Fruit fly (Drosophila melanogaster) whole organism, embryonic: ENCODE measurements around the gene CG13041.

Experiments used
- Adf1 ChIP-seq: fragments of 200-800 bp; sonication (Bioruptor generic); IDR thresholded peaks from 2 replicates; pipeline ENCODE4 v1.3.6; 2022; ENCODE audit warnings: missing biosample characterization, missing genetic modification characterization
- Atf-2 ChIP-seq: fragments of 200-800 bp; sonication (Bioruptor generic); optimal IDR thresholded peaks from 2 replicates; lab custom pipeline; 2016; ENCODE audit warnings: missing biosample characterization, missing genetic modification characterization
- Bdp1 ChIP-seq: fragments of 200-800 bp; sonication (Bioruptor generic); optimal IDR thresholded peaks from 3 replicates; lab custom pipeline; 2016; ENCODE audit warnings: missing biosample characterization, missing genetic modification characterization
- CG10267 ChIP-seq: fragments of 200-800 bp; sonication (Bioruptor generic); optimal IDR thresholded peaks from 2 replicates; lab custom pipeline; 2018; ENCODE audit warnings: missing biosample characterization, mild to moderate bottlenecking, missing genetic modification characterization, moderate library complexity
- CG10274 ChIP-seq: fragments of 200-800 bp; sonication (Bioruptor generic); optimal IDR thresholded peaks from 3 replicates; lab custom pipeline; 2017; ENCODE audit warnings: missing biosample characterization, mild to moderate bottlenecking, missing genetic modification characterization
- CG12942 ChIP-seq: fragments of 200-800 bp; sonication (Bioruptor generic); optimal IDR thresholded peaks from 3 replicates; lab custom pipeline; 2016; ENCODE audit warnings: missing biosample characterization, missing genetic modification characterization
- CG15269 ChIP-seq: fragments of 200-800 bp; sonication (Bioruptor generic); optimal IDR thresholded peaks from 2 replicates; lab custom pipeline; 2018; ENCODE audit warnings: missing biosample characterization, mild to moderate bottlenecking, missing genetic modification characterization, moderate library complexity
- CG18619 ChIP-seq: fragments of 200-800 bp; sonication (Bioruptor generic); optimal IDR thresholded peaks from 3 replicates; lab custom pipeline; 2017; ENCODE audit warnings: missing biosample characterization, mild to moderate bottlenecking, missing genetic modification characterization
- CG33557 ChIP-seq: fragments of 200-800 bp; sonication (Bioruptor generic); optimal IDR thresholded peaks from 2 replicates; lab custom pipeline; 2019; ENCODE audit warnings: missing biosample characterization, mild to moderate bottlenecking, missing genetic modification characterization, moderate library complexity
- CG3995 ChIP-seq: fragments of 200-800 bp; sonication (Bioruptor generic); optimal IDR thresholded peaks from 3 replicates; lab custom pipeline; 2016; ENCODE audit warnings: missing biosample characterization, missing genetic modification characterization
- CG4424 ChIP-seq: fragments of 200-800 bp; sonication (Bioruptor generic); optimal IDR thresholded peaks from 3 replicates; lab custom pipeline; 2016; ENCODE audit warnings: missing biosample characterization, missing genetic modification characterization
- CG6272 ChIP-seq: fragments of 200-800 bp; sonication (Bioruptor generic); IDR thresholded peaks from 2 replicates; pipeline ENCODE4 v1.3.6; 2022; ENCODE audit warnings: missing biosample characterization, missing genetic modification characterization
- CG6791 ChIP-seq: fragments of 200-800 bp; sonication (Bioruptor generic); IDR thresholded peaks from 3 replicates; pipeline ENCODE4 v1.3.6; 2022; ENCODE audit warnings: missing biosample characterization, missing genetic modification characterization; ENCODE audit not compliant: partially characterized antibody
- CG7357 ChIP-seq: fragments of 200-800 bp; sonication (Bioruptor generic); IDR thresholded peaks from 3 replicates; pipeline ENCODE4 v1.3.6; 2022; ENCODE audit warnings: missing biosample characterization, missing genetic modification characterization
- CG7372 ChIP-seq: fragments of 200-800 bp; sonication (Bioruptor generic); IDR thresholded peaks from 2 replicates; pipeline ENCODE4 v1.3.6; 2022; ENCODE audit warnings: missing biosample characterization, missing genetic modification characterization
- CG8388 ChIP-seq: fragments of 200-800 bp; sonication (Bioruptor generic); optimal IDR thresholded peaks from 2 replicates; lab custom pipeline; 2019; ENCODE audit warnings: missing biosample characterization, mild to moderate bottlenecking, missing genetic modification characterization, moderate library complexity
- CG8765 ChIP-seq: fragments of 200-800 bp; sonication (Bioruptor generic); IDR thresholded peaks from 2 replicates; pipeline ENCODE4 v1.3.6; 2022; ENCODE audit warnings: missing biosample characterization, missing genetic modification characterization
- CG9215 ChIP-seq: fragments of 200-800 bp; sonication (Bioruptor generic); IDR thresholded peaks from 2 replicates; pipeline ENCODE4 v1.3.6; 2022; ENCODE audit warnings: missing biosample characterization, missing genetic modification characterization
- CG9609 ChIP-seq: fragments of 200-800 bp; sonication (Bioruptor generic); optimal IDR thresholded peaks from 3 replicates; lab custom pipeline; 2016; ENCODE audit warnings: missing biosample characterization, missing genetic modification characterization
- CG9817 ChIP-seq: fragments of 200-800 bp; sonication (Bioruptor generic); optimal IDR thresholded peaks from 2 replicates; lab custom pipeline; 2018; ENCODE audit warnings: missing biosample characterization, mild to moderate bottlenecking, missing genetic modification characterization, moderate library complexity
- Dad ChIP-seq: fragments of 200-800 bp; sonication (Bioruptor generic); optimal IDR thresholded peaks from 3 replicates; lab custom pipeline; 2016; ENCODE audit warnings: missing biosample characterization, missing genetic modification characterization
- Ets65A ChIP-seq: fragments of 200-800 bp; sonication (Bioruptor generic); peaks from one replicate; lab custom pipeline; 2016; ENCODE audit warnings: missing biosample characterization, missing genetic modification characterization
- Fer1 ChIP-seq: fragments of 200-800 bp; sonication (Bioruptor generic); optimal IDR thresholded peaks from 2 replicates; lab custom pipeline; 2017; ENCODE audit warnings: missing biosample characterization, mild to moderate bottlenecking, missing genetic modification characterization
- Fer2 ChIP-seq: fragments of 200-800 bp; sonication (Bioruptor generic); optimal IDR thresholded peaks from 2 replicates; lab custom pipeline; 2018; ENCODE audit warnings: missing biosample characterization, mild to moderate bottlenecking, missing genetic modification characterization, moderate library complexity
- GATAe ChIP-seq: fragments of 200-800 bp; sonication (Bioruptor generic); conservative IDR thresholded peaks from 2 replicates; pipeline ENCODE4 v1.3.6; 2022; ENCODE audit warnings: missing biosample characterization, missing genetic modification characterization
- HLH4C ChIP-seq: fragments of 200-800 bp; sonication (Bioruptor generic); IDR thresholded peaks from 3 replicates; pipeline ENCODE4 v1.3.6; 2022; ENCODE audit warnings: missing biosample characterization, missing genetic modification characterization; ENCODE audit not compliant: partially characterized antibody
- Hr3 ChIP-seq: fragments of 200-800 bp; sonication (Bioruptor generic); optimal IDR thresholded peaks from 3 replicates; lab custom pipeline; 2016; ENCODE audit warnings: missing biosample characterization, missing genetic modification characterization
- Lhr ChIP-seq: fragments of 200-800 bp; sonication (Bioruptor generic); optimal IDR thresholded peaks from 3 replicates; lab custom pipeline; 2017; ENCODE audit warnings: mild to moderate bottlenecking, missing biosample characterization, missing genetic modification reagents, missing genetic modification characterization
- Lim3 ChIP-seq: fragments of 200-800 bp; sonication (Bioruptor generic); IDR thresholded peaks from 2 replicates; pipeline ENCODE4 v1.3.6; 2022; ENCODE audit warnings: missing biosample characterization, missing genetic modification characterization
- Meics ChIP-seq: fragments of 200-800 bp; sonication (Bioruptor generic); optimal IDR thresholded peaks from 2 replicates; lab custom pipeline; 2017; ENCODE audit warnings: missing biosample characterization, mild to moderate bottlenecking, missing genetic modification characterization
- NfI ChIP-seq: fragments of 200-800 bp; sonication (Bioruptor generic); optimal IDR thresholded peaks from 3 replicates; lab custom pipeline; 2018; ENCODE audit warnings: missing biosample characterization, mild to moderate bottlenecking, missing genetic modification characterization, moderate library complexity
- Opbp ChIP-seq: fragments of 200-800 bp; sonication (Bioruptor generic); IDR thresholded peaks from 3 replicates; pipeline ENCODE4 v1.3.6; 2022; ENCODE audit warnings: missing biosample characterization, missing genetic modification characterization; ENCODE audit not compliant: partially characterized antibody
- Optix ChIP-seq: fragments of 200-800 bp; sonication (Bioruptor generic); IDR thresholded peaks from 3 replicates; pipeline ENCODE4 v1.3.6; 2022; ENCODE audit warnings: missing biosample characterization, missing genetic modification characterization
- Sox102F ChIP-seq: fragments of 200-800 bp; sonication (Bioruptor generic); optimal IDR thresholded peaks from 2 replicates; lab custom pipeline; 2018; ENCODE audit warnings: missing biosample characterization, mild to moderate bottlenecking, missing genetic modification characterization, moderate library complexity
- TFAM ChIP-seq: fragments of 200-800 bp; sonication (Bioruptor generic); optimal IDR thresholded peaks from 2 replicates; lab custom pipeline; 2017; ENCODE audit warnings: missing biosample characterization, missing genetic modification characterization, inconsistent platforms
- Xbp1 ChIP-seq: fragments of 200-800 bp; sonication (Bioruptor generic); optimal IDR thresholded peaks from 3 replicates; lab custom pipeline; 2016; ENCODE audit warnings: missing biosample characterization, mild to moderate bottlenecking, missing genetic modification characterization
- Xrp1 ChIP-seq: fragments of 200-800 bp; sonication (Bioruptor generic); IDR thresholded peaks from 2 replicates; pipeline ENCODE4 v1.3.6; 2022; ENCODE audit warnings: missing biosample characterization, missing genetic modification characterization
- ase ChIP-seq: fragments of 200-800 bp; sonication (Bioruptor generic); IDR thresholded peaks from 3 replicates; pipeline ENCODE4 v1.3.6; 2022; ENCODE audit warnings: missing biosample characterization, missing genetic modification characterization
- chif ChIP-seq, 2 experiments: fragments of 200-800 bp; sonication (Bioruptor generic); optimal IDR thresholded peaks; 3 replicates each; lab custom pipeline; 2016; ENCODE audit warnings: missing biosample characterization in 2 of 2, missing genetic modification characterization in 2 of 2
- chm ChIP-seq: fragments of 200-800 bp; sonication (Bioruptor generic); IDR thresholded peaks from 2 replicates; pipeline ENCODE4 v1.3.6; 2022; ENCODE audit warnings: missing biosample characterization, missing genetic modification characterization
- chn ChIP-seq: fragments of 200-800 bp; sonication (Bioruptor generic); optimal IDR thresholded peaks from 2 replicates; lab custom pipeline; 2016; ENCODE audit warnings: missing biosample characterization, missing genetic modification characterization
- dati ChIP-seq: fragments of 200-800 bp; sonication (Bioruptor generic); IDR thresholded peaks from 2 replicates; pipeline ENCODE4 v1.3.6; 2022; ENCODE audit warnings: missing biosample characterization, missing genetic modification characterization
- ftz-f1 ChIP-seq: fragments of 200-800 bp; sonication (Bioruptor generic); optimal IDR thresholded peaks from 2 replicates; lab custom pipeline; 2016; ENCODE audit warnings: missing biosample characterization, missing genetic modification characterization
- hb ChIP-seq: fragments of 200-800 bp; sonication (Bioruptor generic); IDR thresholded peaks from 3 replicates; pipeline ENCODE4 v1.3.6; 2022; ENCODE audit warnings: missing biosample characterization, missing genetic modification characterization; ENCODE audit not compliant: partially characterized antibody
- kay ChIP-seq: fragments of 200-800 bp; sonication (Bioruptor generic); optimal IDR thresholded peaks from 2 replicates; lab custom pipeline; 2016; ENCODE audit warnings: missing biosample characterization, missing genetic modification characterization
- knrl ChIP-seq: fragments of 200-800 bp; sonication (Bioruptor generic); IDR thresholded peaks from 3 replicates; pipeline ENCODE4 v1.3.6; 2022; ENCODE audit warnings: missing biosample characterization, missing genetic modification characterization; ENCODE audit not compliant: partially characterized antibody
- p53 ChIP-seq: fragments of 200-800 bp; sonication (Bioruptor generic); optimal IDR thresholded peaks from 2 replicates; lab custom pipeline; 2016; ENCODE audit warnings: missing biosample characterization, missing genetic modification characterization
- repo ChIP-seq: fragments of 200-800 bp; sonication (Bioruptor generic); optimal IDR thresholded peaks from 2 replicates; lab custom pipeline; 2016; ENCODE audit warnings: missing biosample characterization, missing genetic modification characterization
- tap ChIP-seq: fragments of 200-800 bp; optimal IDR thresholded peaks from 3 replicates; lab custom pipeline; 2019; ENCODE audit warnings: missing biosample characterization, mild to moderate bottlenecking, missing genetic modification characterization, moderate library complexity
- zfh1 ChIP-seq: fragments of 200-800 bp; sonication (Bioruptor generic); IDR thresholded peaks from 3 replicates; pipeline ENCODE4 v1.3.6; 2022; ENCODE audit warnings: missing biosample characterization, missing genetic modification characterization

CG13041 gene

dm6 chr3L:16328207-16328891, 9.0 kb upstream of the CG13041 start, which contains the start of gene CG13058 (continued):
- TF ChIP-seq kay (GFP tag; lab: Kevin White, UChicago) (no peak), GATAe (GFP tag; lab: Robert Waterston, UW) (no peak), CG18619 (GFP tag; lab: Kevin White, UChicago) (peak; percentile 61), CG10267 (tag; lab: Kevin White, UChicago) (no peak), CG9609 (GFP tag; lab: Kevin White, UChicago) (peak; percentile 61), CG15269 (peak; percentile 86), Atf-2 (peak; percentile 4), knrl (GFP tag; lab: Robert Waterston, UW) (no peak), Xbp1 (GFP tag; lab: Kevin White, UChicago) (peak; percentile 60), hb (GFP tag; lab: Robert Waterston, UW) (no peak), CG8765 (GFP tag; lab: Robert Waterston, UW) (no peak), CG9215 (peak; percentile 18; the same call in 1 of the 2 replicates), Dad (GFP tag; lab: Kevin White, UChicago) (no peak), Meics (GFP tag; lab: Kevin White, UChicago) (peak; percentile 61), Fer1 (peak; percentile 84), CG12942 (peak; percentile 45), Hr3 (GFP tag; lab: Kevin White, UChicago) (peak; percentile 48), chm (GFP tag; lab: Robert Waterston, UW) (no peak; the same call in 1 of the 2 replicates), CG4424 (GFP tag; lab: Kevin White, UChicago) (peak; percentile 22), ase (GFP tag; lab: Robert Waterston, UW) (no peak), zfh1 (GFP tag; lab: Robert Waterston, UW) (no peak), repo (GFP tag; lab: Kevin White, UChicago) (no peak), Optix (GFP tag; lab: Robert Waterston, UW) (peak; percentile 55; the same call in 1 of the 3 replicates), CG10274 (GFP tag; lab: Kevin White, UChicago) (peak; percentile 5), chn (peak; percentile 46), Lhr (GFP tag; lab: Kevin White, UChicago) (no peak), CG7357 (GFP tag; lab: Robert Waterston, UW) (0 out of 3 replicates have a peak, but pooled peaks have one; percentile 41), ftz-f1 (GFP tag; lab: Kevin White, UChicago) (no peak), chif (GFP tag; optimal IDR thresholded peaks at IDR 0.05; lab: Kevin White, UChicago) (peak; percentile 36 to 44), CG7372 (GFP tag; lab: Robert Waterston, UW) (no peak), Ets65A (peak; percentile 45), tap (tag; lab: Kevin White, UChicago) (peak; percentile 59), dati (GFP tag; lab: Robert Waterston, UW) (no peak), CG3995 (GFP tag; lab: Kevin White, UChicago) (no peak), CG6272 (GFP tag; lab: Robert Waterston, UW) (no peak), Opbp (no peak), CG6791 (GFP tag; lab: Robert Waterston, UW) (no peak), Fer2 (no peak), CG8388 (GFP tag; lab: Kevin White, UChicago) (no peak), TFAM (GFP tag; lab: Kevin White, UChicago) (no peak), Bdp1 (GFP tag; lab: Kevin White, UChicago) (peak; percentile 10), Lim3 (GFP tag; lab: Robert Waterston, UW) (peak; percentile 44; the same call in 1 of the 2 replicates), Adf1 (GFP tag; lab: Robert Waterston, UW) (peak; percentile 46), HLH4C (no peak), CG9817 (tag; lab: Kevin White, UChicago) (peak; percentile 71), NfI (GFP tag; lab: Kevin White, UChicago) (peak; percentile 67), Sox102F (peak; percentile 75), p53 (GFP tag; lab: Kevin White, UChicago) (no peak), CG33557 (GFP tag; lab: Kevin White, UChicago) (no peak), Xrp1 (GFP tag; lab: Robert Waterston, UW) (no peak; the same call in 1 of the 2 replicates)
